Fruit fly (Drosophila melanogaster): ENCODE results near the gene Mat89Ba.

DNA sequence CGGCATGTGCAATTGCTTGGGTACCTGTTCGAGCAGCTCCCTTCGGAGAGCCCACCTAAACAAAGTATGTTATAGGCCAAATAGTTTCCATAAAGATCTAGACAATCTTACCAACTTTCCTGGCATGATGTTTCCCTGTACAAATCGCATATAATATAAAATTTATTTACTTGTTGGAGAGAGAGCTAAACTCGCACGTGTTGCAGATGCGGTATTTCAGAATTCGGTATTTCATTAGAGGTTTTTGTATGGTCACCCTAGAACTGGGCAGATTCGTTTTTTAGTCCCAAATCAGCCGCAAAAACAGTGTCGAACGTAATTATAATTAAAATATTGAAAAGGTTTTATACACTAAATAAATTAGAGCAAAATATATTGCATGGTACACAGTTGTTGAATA is at the start of gene Mat89Ba, which contains the start of gene gish:
- no peak for TF ChIP-seq h (GFP tag; optimal IDR thresholded peaks at IDR 0.05)
- no peak for TF ChIP-seq Hr78 (GFP tag; optimal IDR thresholded peaks at IDR 0.05)
- no peak for TF ChIP-seq Sp1 (GFP tag; optimal IDR thresholded peaks at IDR 0.05)
- no peak for TF ChIP-seq usp (GFP tag; optimal IDR thresholded peaks at IDR 0.05)
- TF ChIP-seq br (GFP tag; optimal IDR thresholded peaks at IDR 0.05): no peak
- no peak for TF ChIP-seq Hnf4 (GFP tag; optimal IDR thresholded peaks at IDR 0.05)
